Fruit fly (Drosophila melanogaster): ENCODE measurements around the gene Tb.

Tb gene

dm6 chr3R:26654594-26654993, 1.6 kb upstream of the Tb start (continued):
- no peak; the same call in 1 of the 2 replicates for TF ChIP-seq Drgx (GFP tag; IDR thresholded peaks at IDR 0.05)
- TF ChIP-seq ftz-f1 (GFP tag; optimal IDR thresholded peaks at IDR 0.05), result no peak
- TF ChIP-seq CG12219 (GFP tag; optimal IDR thresholded peaks at IDR 0.05), result peak; percentile 3
- no peak for TF ChIP-seq CG6791 (GFP tag; IDR thresholded peaks at IDR 0.05; ENCODE audit: partially characterized antibody)
- TF ChIP-seq zen (tag; optimal IDR thresholded peaks at IDR 0.05), result no peak
- TF ChIP-seq CG31365 (tag; optimal IDR thresholded peaks at IDR 0.05), result no peak
- peak; percentile 30; the same call in 1 of the 3 replicates for TF ChIP-seq CG11456 (GFP tag; IDR thresholded peaks at IDR 0.05)
- TF ChIP-seq bcd (GFP tag; optimal IDR thresholded peaks at IDR 0.05), result peak; percentile 58
- TF ChIP-seq CG7745 (tag; optimal IDR thresholded peaks at IDR 0.05), result no peak
- no peak for TF ChIP-seq Dek (tag; optimal IDR thresholded peaks at IDR 0.05)
- TF ChIP-seq run (tag; optimal IDR thresholded peaks at IDR 0.05), result peak; percentile 27
- TF ChIP-seq CG13287 (GFP tag; IDR thresholded peaks at IDR 0.05; ENCODE audit: partially characterized antibody), result no peak
- TF ChIP-seq twi (tag; optimal IDR thresholded peaks at IDR 0.05), result no peak
- TF ChIP-seq CG13775 (GFP tag; optimal IDR thresholded peaks at IDR 0.05), result no peak
- TF ChIP-seq CG7556 (GFP tag; optimal IDR thresholded peaks at IDR 0.05), result peak; percentile 51
- TF ChIP-seq wor (GFP tag; IDR thresholded peaks at IDR 0.05), result peak; percentile 21; the same call in 1 of the 2 replicates
- peak; percentile 72 for TF ChIP-seq ttk (GFP tag; IDR thresholded peaks at IDR 0.05)
- peak; percentile 41 for TF ChIP-seq E2f2 (GFP tag; IDR thresholded peaks at IDR 0.05)
- TF ChIP-seq HHEX (GFP tag; optimal IDR thresholded peaks at IDR 0.05), result peak; percentile 58
- no peak for TF ChIP-seq CG9797 (GFP tag; optimal IDR thresholded peaks at IDR 0.05)
- TF ChIP-seq chif (GFP tag; optimal IDR thresholded peaks at IDR 0.05), result peak; percentile 10 to 25
- no peak for TF ChIP-seq CG2199 (GFP tag; IDR thresholded peaks at IDR 0.05)
- TF ChIP-seq HmgD (GFP tag; optimal IDR thresholded peaks at IDR 0.05), result no peak
- no peak for TF ChIP-seq sima (GFP tag; optimal IDR thresholded peaks at IDR 0.05)
- TF ChIP-seq CG2678 (tag; optimal IDR thresholded peaks at IDR 0.05), result peak; percentile 64
- peak; percentile 19 for TF ChIP-seq CG9817 (tag; optimal IDR thresholded peaks at IDR 0.05)
- TF ChIP-seq fd3F (GFP tag; optimal IDR thresholded peaks at IDR 0.05), result no peak
- peak; percentile 41 for TF ChIP-seq CG4730 (GFP tag; IDR thresholded peaks at IDR 0.05)
- TF ChIP-seq CG14014 (GFP tag; IDR thresholded peaks at IDR 0.05), result peak; percentile 65
- peak; percentile 5 for TF ChIP-seq CG6765 (GFP tag; optimal IDR thresholded peaks at IDR 0.05)
- TF ChIP-seq CG34376 (GFP tag; optimal IDR thresholded peaks at IDR 0.05), result no peak
- no peak for TF ChIP-seq CG9876 (GFP tag; optimal IDR thresholded peaks at IDR 0.05)
- peak; percentile 74 for TF ChIP-seq row (GFP tag; IDR thresholded peaks at IDR 0.05)
- TF ChIP-seq Ssrp (tag; optimal IDR thresholded peaks at IDR 0.05), result no peak
- peak; percentile 40; the same call in 1 of the 2 replicates for TF ChIP-seq CG31441 (GFP tag; IDR thresholded peaks at IDR 0.05)
- peak; percentile 65 for TF ChIP-seq Meics (GFP tag; optimal IDR thresholded peaks at IDR 0.05)
- no peak for TF ChIP-seq Fer2 (tag; optimal IDR thresholded peaks at IDR 0.05)
- TF ChIP-seq CG17612 (GFP tag; IDR thresholded peaks at IDR 0.05), result no peak
- TF ChIP-seq CG4820 (GFP tag; optimal IDR thresholded peaks at IDR 0.05), result peak; percentile 42
- no peak for TF ChIP-seq her (GFP tag; optimal IDR thresholded peaks at IDR 0.05)
- peak in 1 of 2 experiments; percentile 77 for TF ChIP-seq Hr51 (GFP tag; optimal IDR thresholded peaks at IDR 0.05)
- TF ChIP-seq Dip3 (GFP tag; optimal IDR thresholded peaks at IDR 0.05), result peak; percentile 32
- no peak for TF ChIP-seq Stat92E (GFP tag; optimal IDR thresholded peaks at IDR 0.05)
- peak; percentile 38 for TF ChIP-seq slp2 (GFP tag; optimal IDR thresholded peaks at IDR 0.05)
- no peak for TF ChIP-seq pita (GFP tag; optimal IDR thresholded peaks at IDR 0.05)
- peak; percentile 18 for TF ChIP-seq Side (GFP tag; optimal IDR thresholded peaks at IDR 0.05)
- TF ChIP-seq cas (GFP tag; IDR thresholded peaks at IDR 0.05), result no peak
- TF ChIP-seq zf30C (GFP tag; optimal IDR thresholded peaks at IDR 0.05), result no peak
- no peak for TF ChIP-seq br (optimal IDR thresholded peaks at IDR 0.05)
- TF ChIP-seq dm (GFP tag; optimal IDR thresholded peaks at IDR 0.05), result no peak
- TF ChIP-seq insv (GFP tag; optimal IDR thresholded peaks at IDR 0.05), result no peak

All from whole organism, embryonic.